Worm (Caenorhabditis elegans) whole organism, early embryonic: ENCODE measurements around the gene Y43C5A.2.

Experiments used
- B0310.2 ChIP-seq: sonication (generic microtip); optimal IDR thresholded peaks from 2 replicates; lab custom pipeline; 2016; ENCODE audit warnings: mild to moderate bottlenecking, missing genetic modification characterization, missing compliant biosample characterization
- F13C5.2 ChIP-seq: sonication (generic microtip); optimal IDR thresholded peaks from 2 replicates; lab custom pipeline; 2017; ENCODE audit warnings: mild to moderate bottlenecking, missing genetic modification characterization, inconsistent platforms, missing compliant biosample characterization
- aly-1 ChIP-seq: sonication (generic microtip); optimal IDR thresholded peaks from 2 replicates; lab custom pipeline; 2016; ENCODE audit warnings: missing genetic modification characterization, missing compliant biosample characterization
- ama-1 ChIP-seq: fragments of 150-350 bp; optimal IDR thresholded peaks from 2 replicates; lab custom pipeline; 2014
- ceh-13 ChIP-seq: fragments of 200-800 bp; sonication (Bioruptor generic); optimal IDR thresholded peaks from 2 replicates; lab custom pipeline; 2018; ENCODE audit warnings: mild to moderate bottlenecking, missing genetic modification characterization, missing compliant biosample characterization
- ceh-36 ChIP-seq: sonication (generic microtip); optimal IDR thresholded peaks from 2 replicates; lab custom pipeline; 2016; ENCODE audit warnings: missing genetic modification characterization, inconsistent platforms, missing compliant biosample characterization
- ets-7 ChIP-seq: sonication (generic microtip); optimal IDR thresholded peaks from 2 replicates; lab custom pipeline; 2016; ENCODE audit warnings: missing genotype, missing genetic modification characterization, missing compliant biosample characterization
- flt-1 ChIP-seq: fragments of 200-800 bp; sonication (Bioruptor generic); IDR thresholded peaks from 2 replicates; pipeline ENCODE4 v1.3.6; 2022; ENCODE audit warnings: missing genetic modification characterization, missing compliant biosample characterization
- hmbx-1 ChIP-seq: sonication (generic microtip); optimal IDR thresholded peaks from 2 replicates; lab custom pipeline; 2016; ENCODE audit warnings: mild to moderate bottlenecking, missing genetic modification characterization, missing compliant biosample characterization
- hmg-4 ChIP-seq: fragments of 200-800 bp; sonication (Bioruptor generic); optimal IDR thresholded peaks from 2 replicates; lab custom pipeline; 2018; ENCODE audit warnings: mild to moderate bottlenecking, missing genetic modification characterization, missing compliant biosample characterization
- hnd-1 ChIP-seq: sonication (generic microtip); optimal IDR thresholded peaks from 2 replicates; lab custom pipeline; 2016; ENCODE audit warnings: missing genetic modification characterization, missing compliant biosample characterization
- pes-1 ChIP-seq: fragments of 200-800 bp; sonication (Bioruptor generic); IDR thresholded peaks from 2 replicates; pipeline ENCODE4 v1.3.6; 2022; ENCODE audit warnings: missing genetic modification reagents, missing genetic modification characterization, missing compliant biosample characterization
- scrt-1 ChIP-seq: fragments of 200-800 bp; sonication (Bioruptor generic); IDR thresholded peaks from 2 replicates; pipeline ENCODE4 v1.3.6; 2022; ENCODE audit warnings: missing genetic modification characterization, missing compliant biosample characterization
- sea-1 ChIP-seq: fragments of 200-800 bp; sonication (Bioruptor generic); conservative IDR thresholded peaks from 2 replicates; pipeline ENCODE4 v1.3.6; 2022; ENCODE audit warnings: missing genetic modification characterization, missing compliant biosample characterization
- tbx-11 ChIP-seq: fragments of 200-800 bp; sonication (Bioruptor generic); IDR thresholded peaks from 2 replicates; pipeline ENCODE4 v1.3.6; 2022; ENCODE audit warnings: missing genetic modification characterization, missing compliant biosample characterization
- tbx-37 ChIP-seq: fragments of 200-800 bp; sonication (Bioruptor generic); conservative IDR thresholded peaks from 2 replicates; pipeline ENCODE4 v1.3.6; 2022; ENCODE audit warnings: missing genetic modification reagents, missing genetic modification characterization, missing compliant biosample characterization
- tra-4 ChIP-seq: sonication (generic microtip); optimal IDR thresholded peaks from 2 replicates; lab custom pipeline; 2017; ENCODE audit warnings: missing genetic modification characterization, missing compliant biosample characterization

The Y43C5A.2 gene

DNA sequence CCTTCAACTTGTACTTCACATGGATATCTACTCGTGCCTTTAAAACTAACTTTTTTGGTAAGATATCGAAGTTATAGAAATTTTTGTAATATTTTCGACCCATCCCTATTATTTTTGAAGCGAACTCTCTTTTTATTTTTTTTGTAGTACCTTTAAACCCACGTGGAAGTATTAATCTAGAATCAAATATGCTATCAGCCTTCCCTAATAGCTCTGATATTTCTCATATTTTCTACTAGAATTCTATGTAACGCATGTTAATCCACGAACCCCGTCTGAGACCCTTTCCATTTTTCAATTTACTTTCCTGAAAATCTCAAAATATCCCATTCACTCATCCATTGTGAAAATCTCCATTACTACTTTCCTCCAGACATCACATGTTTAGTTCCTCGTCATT lies 3.7 kb downstream of the Y43C5A.2 start:
- TF ChIP-seq tbx-37 (GFP tag; lab: Robert Waterston, UW) (no peak), hmbx-1 (no peak), tra-4 (tag; lab: Kevin White, UChicago) (no peak), sea-1 (GFP tag; lab: Robert Waterston, UW) (no peak), aly-1 (tag; lab: Kevin White, UChicago) (no peak), flt-1 (GFP tag; lab: Robert Waterston, UW) (no peak)

DNA sequence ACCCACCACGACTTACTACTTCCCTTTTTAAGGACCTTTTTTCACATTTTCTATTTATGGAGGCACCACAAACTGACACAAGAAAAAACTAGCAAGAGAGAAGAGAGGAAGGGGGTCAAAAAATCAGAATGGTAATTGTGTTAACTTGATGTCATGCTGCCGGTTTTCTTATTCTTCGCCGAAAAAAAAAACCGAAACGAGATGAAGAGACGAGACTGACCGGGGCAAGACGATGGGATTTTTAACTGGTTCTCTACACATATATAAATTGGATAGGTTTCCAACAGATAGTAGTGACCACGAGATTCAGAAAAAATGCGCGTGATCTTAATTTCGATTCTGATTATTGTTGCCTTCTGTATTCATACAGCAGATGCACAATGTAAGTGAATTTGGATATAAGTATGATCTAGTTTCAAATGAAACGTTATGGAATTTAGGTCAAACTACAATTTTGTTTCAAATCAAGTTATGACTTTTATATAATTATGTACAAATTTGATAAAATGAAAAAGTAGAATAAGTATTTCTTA lies 4.2 kb downstream of the Y43C5A.2 start, which contains the start of gene Y43C5A.3:
Gene Y43C5A.3, plus strand, starts transcription at position 256 of the 533 bp plus-strand sequence.
- TF ChIP-seq B0310.2 (tag; lab: Kevin White, UChicago) (no peak), sea-1 (GFP tag; lab: Robert Waterston, UW) (no peak), ama-1 (no peak), tra-4 (tag; lab: Kevin White, UChicago) (no peak), flt-1 (GFP tag; lab: Robert Waterston, UW) (no peak), F13C5.2 (tag; lab: Kevin White, UChicago) (no peak), pes-1 (no peak), tbx-37 (GFP tag; lab: Robert Waterston, UW) (no peak), tbx-11 (GFP tag; lab: Robert Waterston, UW) (no peak)

DNA sequence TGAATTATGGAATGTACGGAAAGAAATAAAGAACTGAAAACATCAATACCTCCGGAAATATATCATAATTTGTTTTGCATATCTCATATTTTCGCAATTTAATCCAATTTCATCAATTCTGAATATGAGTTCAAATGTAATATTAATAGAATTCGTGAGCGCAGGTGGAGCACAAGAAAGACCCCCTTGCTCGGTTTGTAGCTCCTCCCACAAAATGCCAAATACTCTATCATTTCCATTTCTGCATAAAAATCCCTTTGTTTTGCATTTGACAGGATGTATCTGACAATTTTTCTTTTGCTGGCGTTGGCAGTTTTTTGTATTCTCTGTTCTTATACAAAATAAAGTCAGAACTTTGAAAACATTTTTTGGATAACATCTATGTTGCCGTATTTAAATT lies 5.4 kb downstream of the Y43C5A.2 start:
- no peak for TF ChIP-seq tbx-37 (GFP tag; lab: Robert Waterston, UW)
- no peak for TF ChIP-seq F13C5.2 (tag; lab: Kevin White, UChicago)
- no peak for TF ChIP-seq ets-7 (tag; lab: Kevin White, UChicago)
- no peak for TF ChIP-seq ama-1
- no peak for TF ChIP-seq flt-1 (GFP tag; lab: Robert Waterston, UW)
- TF ChIP-seq hnd-1 (tag; lab: Kevin White, UChicago) = no peak
- no peak for TF ChIP-seq scrt-1 (GFP tag; lab: Robert Waterston, UW)
- no peak for TF ChIP-seq tra-4 (tag; lab: Kevin White, UChicago)
- no peak for TF ChIP-seq hmbx-1
- no peak for TF ChIP-seq sea-1 (GFP tag; lab: Robert Waterston, UW)
- no peak for TF ChIP-seq pes-1
- no peak for TF ChIP-seq B0310.2 (tag; lab: Kevin White, UChicago)
- no peak for TF ChIP-seq hmg-4 (GFP tag; lab: Kevin White, UChicago)

DNA sequence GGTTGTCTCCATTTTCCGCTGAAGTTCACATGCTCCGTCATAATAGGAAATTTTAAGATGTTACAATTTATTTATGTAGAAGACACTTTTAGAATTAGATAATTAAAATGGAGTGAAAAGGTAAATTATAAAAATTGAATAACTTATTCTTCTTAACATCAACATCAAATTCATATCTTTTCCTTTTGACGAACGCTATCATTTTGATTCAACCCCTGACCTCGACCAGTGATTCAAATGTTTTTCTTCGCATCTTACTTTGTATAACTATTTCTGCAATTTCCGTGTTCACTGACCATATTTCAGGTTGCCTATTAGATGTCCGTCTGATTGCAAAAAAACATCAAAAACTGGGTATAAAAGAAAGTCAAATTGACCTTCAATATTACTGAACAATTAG lies 7.3 kb downstream of the Y43C5A.2 start, which contains the start of gene Y43C5A.7:
Gene Y43C5A.7, plus strand, starts transcription at position 301 of the 400 bp plus-strand sequence.
- no peak for TF ChIP-seq ceh-13 (GFP tag; lab: Kevin White, UChicago)
- TF ChIP-seq ets-7 (tag; lab: Kevin White, UChicago) = no peak
- no peak for TF ChIP-seq ama-1
- TF ChIP-seq tbx-37 (GFP tag; lab: Robert Waterston, UW) = no peak
- TF ChIP-seq ceh-36 (tag; lab: Kevin White, UChicago) = no peak
- no peak for TF ChIP-seq flt-1 (GFP tag; lab: Robert Waterston, UW)
- TF ChIP-seq B0310.2 (tag; lab: Kevin White, UChicago) = no peak
- no peak for TF ChIP-seq hnd-1 (tag; lab: Kevin White, UChicago)
- no peak for TF ChIP-seq scrt-1 (GFP tag; lab: Robert Waterston, UW)
- no peak for TF ChIP-seq aly-1 (tag; lab: Kevin White, UChicago)
- no peak for TF ChIP-seq pes-1
- no peak for TF ChIP-seq hmbx-1

DNA sequence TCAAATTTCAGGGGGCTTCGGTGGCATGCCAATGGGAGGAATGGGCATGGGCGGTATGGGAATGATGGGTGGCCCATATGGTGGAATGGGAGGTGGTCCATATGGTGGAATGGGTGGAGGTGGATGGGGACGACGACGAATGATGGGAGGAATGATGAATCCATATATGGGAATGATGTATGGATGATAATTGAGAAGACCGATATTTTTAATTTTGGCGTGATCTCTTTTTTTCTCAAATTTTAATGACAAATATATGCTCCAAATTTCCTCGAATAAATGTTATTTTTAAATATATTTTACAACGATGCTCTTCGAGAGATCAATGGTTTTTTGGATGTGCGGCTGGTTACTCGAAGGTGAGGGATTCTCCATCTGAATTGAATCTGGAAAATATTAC lies 8.0 kb downstream of the Y43C5A.2 start, which contains the start of gene Y43C5A.4:
Gene Y43C5A.4, plus strand, starts transcription at position 301 of the 400 bp plus-strand sequence.
- TF ChIP-seq tra-4 (tag; lab: Kevin White, UChicago) = no peak

DNA sequence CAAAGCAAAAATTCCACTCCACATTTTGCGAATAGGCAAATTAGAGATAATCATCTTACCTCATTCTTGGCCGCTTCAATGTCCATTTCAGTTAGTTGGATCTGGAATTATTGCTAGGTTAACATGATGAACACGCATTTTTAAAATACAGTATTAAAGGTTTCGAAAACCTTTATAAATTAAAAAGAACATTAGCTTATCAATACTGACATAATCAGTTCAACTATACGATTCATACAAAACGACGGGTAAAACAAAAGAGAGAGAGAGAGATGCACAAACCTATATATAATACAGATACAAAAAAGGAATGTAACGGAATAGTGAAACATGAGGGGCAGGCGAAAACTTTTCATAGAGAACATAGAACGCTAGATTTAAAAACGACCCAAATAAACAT lies 11.8 kb downstream of the Y43C5A.2 start, which contains the start of gene thk-1:
Gene thk-1, minus strand, starts transcription at position 101 of the 400 bp plus-strand sequence.
- TF ChIP-seq ets-7 (tag; lab: Kevin White, UChicago) (no peak), hnd-1 (tag; lab: Kevin White, UChicago) (no peak), ceh-13 (GFP tag; lab: Kevin White, UChicago) (no peak), tra-4 (tag; lab: Kevin White, UChicago) (no peak), hmbx-1 (no peak), F13C5.2 (tag; lab: Kevin White, UChicago) (no peak), scrt-1 (GFP tag; lab: Robert Waterston, UW) (no peak), tbx-37 (GFP tag; lab: Robert Waterston, UW) (no peak), B0310.2 (tag; lab: Kevin White, UChicago) (no peak), aly-1 (tag; lab: Kevin White, UChicago) (no peak), ama-1 (no peak), sea-1 (GFP tag; lab: Robert Waterston, UW) (no peak)

DNA sequence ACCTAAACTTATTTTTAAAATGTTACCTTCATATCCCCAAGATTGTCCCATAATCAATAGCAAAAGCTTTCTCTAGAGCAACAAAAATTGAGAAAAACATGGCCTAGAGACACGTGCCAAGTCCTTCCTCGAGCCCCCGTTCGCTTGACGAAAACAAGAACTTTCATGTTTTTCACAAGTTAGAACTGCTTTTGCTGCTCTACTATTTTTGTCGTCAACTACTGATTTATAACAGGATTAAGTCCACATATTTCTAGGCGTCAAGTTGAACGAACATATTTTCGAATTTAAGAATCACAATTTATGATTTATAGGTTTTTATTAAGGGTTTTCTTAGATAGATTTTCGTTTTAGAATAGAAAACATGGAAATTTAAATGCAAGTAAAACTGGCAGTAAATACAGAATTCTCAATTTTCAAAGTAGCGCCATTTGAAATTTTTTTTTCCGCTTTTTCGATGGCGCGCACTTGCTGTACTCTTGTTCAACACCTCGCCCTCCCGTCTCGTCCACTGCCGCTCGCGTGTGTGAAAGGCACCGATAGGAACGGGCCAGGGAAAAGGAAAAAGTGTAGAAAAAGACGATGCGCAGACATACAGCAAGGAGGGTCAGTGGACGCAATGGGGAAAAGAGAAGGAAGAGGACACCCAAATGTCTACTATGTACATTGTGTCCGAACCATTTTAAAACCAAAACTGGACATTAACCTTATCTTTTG lies 14.7 kb downstream of the Y43C5A.2 start, which contains the start of gene rad-51:
Gene rad-51, minus strand, starts transcription at position 51 of the 717 bp plus-strand sequence.
- no peak for TF ChIP-seq ceh-36 (tag; lab: Kevin White, UChicago)
- TF ChIP-seq aly-1 (tag; lab: Kevin White, UChicago) = peak; percentile 37
- TF ChIP-seq tbx-11 (GFP tag; lab: Robert Waterston, UW) = no peak
- TF ChIP-seq F13C5.2 (tag; lab: Kevin White, UChicago) = peak; percentile 60
- TF ChIP-seq hmg-4 (GFP tag; lab: Kevin White, UChicago) = peak; percentile 44
- TF ChIP-seq hmbx-1 = no peak
- no peak for TF ChIP-seq flt-1 (GFP tag; lab: Robert Waterston, UW)
- no peak for TF ChIP-seq tra-4 (tag; lab: Kevin White, UChicago)
- TF ChIP-seq ceh-13 (GFP tag; lab: Kevin White, UChicago) = no peak
- no peak for TF ChIP-seq hnd-1 (tag; lab: Kevin White, UChicago)
- no peak for TF ChIP-seq pes-1
- no peak for TF ChIP-seq sea-1 (GFP tag; lab: Robert Waterston, UW)
- TF ChIP-seq scrt-1 (GFP tag; lab: Robert Waterston, UW) = no peak
- no peak for TF ChIP-seq ets-7 (tag; lab: Kevin White, UChicago)
- no peak for TF ChIP-seq ama-1
- no peak for TF ChIP-seq tbx-37 (GFP tag; lab: Robert Waterston, UW)
- no peak for TF ChIP-seq B0310.2 (tag; lab: Kevin White, UChicago)
